Worm (Caenorhabditis elegans): ENCODE results near the gene unc-52.

DNA sequence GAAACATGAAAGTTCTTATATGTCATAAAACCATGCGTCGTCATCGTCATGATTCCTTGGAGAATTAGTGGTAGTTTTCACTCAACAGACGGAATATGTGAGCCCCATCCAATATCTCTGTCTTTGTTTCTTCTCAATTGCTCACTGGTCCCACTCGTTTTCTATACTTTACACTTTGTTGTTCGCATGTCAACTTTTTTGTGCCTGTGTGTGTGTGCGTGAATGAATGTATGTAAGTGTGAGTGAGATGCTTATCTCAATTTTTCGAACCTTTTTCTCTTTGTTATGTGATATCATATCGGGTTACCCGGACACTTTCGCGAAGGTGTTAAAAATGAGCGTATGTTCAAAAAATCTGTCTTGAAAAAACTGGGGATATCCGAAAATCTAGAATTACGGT, 12.2 kb downstream of the unc-52 start:
- TF ChIP-seq ama-1 (optimal IDR thresholded peaks at IDR 0.05) (no peak), aly-2 (tag; optimal IDR thresholded peaks at IDR 0.05) (no peak), pqm-1 (tag; optimal IDR thresholded peaks at IDR 0.05) (no peak), nhr-12 (tag; optimal IDR thresholded peaks at IDR 0.05) (no peak), elt-1 (tag; optimal IDR thresholded peaks at IDR 0.05) (no peak), egl-27 (tag; optimal IDR thresholded peaks at IDR 0.05) (no peak), daf-12 (tag; optimal IDR thresholded peaks at IDR 0.05) (no peak), snpc-4 (tag; optimal IDR thresholded peaks at IDR 0.05) (no peak), nhr-11 (tag; optimal IDR thresholded peaks at IDR 0.05) (no peak), ceh-82 (tag; optimal IDR thresholded peaks at IDR 0.05) (no peak), mdl-1 (tag; optimal IDR thresholded peaks at IDR 0.05) (no peak), jun-1 (tag; optimal IDR thresholded peaks at IDR 0.05) (no peak), unc-39 (tag; optimal IDR thresholded peaks at IDR 0.05) (no peak), R02D3.7 (tag; optimal IDR thresholded peaks at IDR 0.05) (no peak)

All from whole organism, L3 larva.